Worm (Caenorhabditis elegans): ENCODE data around the gene nhr-158.

The nhr-158 gene

ce11 chrV:3874102-3874744, at the start of gene nhr-158:
Gene nhr-158 (minus strand): TSS chrV:3874152.
- TF ChIP-seq lim-6 (tag; optimal IDR thresholded peaks at IDR 0.05): no peak
- no peak for TF ChIP-seq elt-2 (tag; optimal IDR thresholded peaks at IDR 0.05)
- no peak for TF ChIP-seq tbx-7 (tag; optimal IDR thresholded peaks at IDR 0.05)

ce11 chrV:3922547-3922946, 48.6 kb upstream of the nhr-158 start:
- TF ChIP-seq K09A11.1 (tag; optimal IDR thresholded peaks at IDR 0.05; ENCODE audit: insufficient read depth): no peak
- TF ChIP-seq sox-2 (GFP tag; IDR thresholded peaks at IDR 0.05): no peak
- TF ChIP-seq K02D7.2 (tag; optimal IDR thresholded peaks at IDR 0.05): no peak
- no peak for TF ChIP-seq odd-2 (tag; optimal IDR thresholded peaks at IDR 0.05)
- no peak for TF ChIP-seq sox-4 (tag; optimal IDR thresholded peaks at IDR 0.05)
- no peak for TF ChIP-seq che-1 (tag; optimal IDR thresholded peaks at IDR 0.05)
- no peak for TF ChIP-seq tbx-2 (tag; optimal IDR thresholded peaks at IDR 0.05)
- no peak for TF ChIP-seq ama-1 (optimal IDR thresholded peaks at IDR 0.05)
- no peak for TF ChIP-seq T23F11.4 (GFP tag; optimal IDR thresholded peaks at IDR 0.05)
- TF ChIP-seq syd-9 (tag; optimal IDR thresholded peaks at IDR 0.05): no peak
- TF ChIP-seq ceh-31 (tag; optimal IDR thresholded peaks at IDR 0.05): no peak
- TF ChIP-seq dve-1 (tag; optimal IDR thresholded peaks at IDR 0.05): no peak
- no peak for TF ChIP-seq hlh-6 (tag; optimal IDR thresholded peaks at IDR 0.05)
- TF ChIP-seq ceh-48 (tag; optimal IDR thresholded peaks at IDR 0.05): no peak
- TF ChIP-seq zip-5 (tag; optimal IDR thresholded peaks at IDR 0.05): no peak
- no peak for TF ChIP-seq hlh-13 (GFP tag; optimal IDR thresholded peaks at IDR 0.05)
- no peak for TF ChIP-seq fax-1 (tag; optimal IDR thresholded peaks at IDR 0.05)
- no peak for TF ChIP-seq ceh-9 (tag; optimal IDR thresholded peaks at IDR 0.05)
- no peak for TF ChIP-seq ceh-2 (tag; optimal IDR thresholded peaks at IDR 0.05)

- TF ChIP-seq lin-11 (tag; optimal IDR thresholded peaks at IDR 0.05) (no peak), ceh-34 (tag; optimal IDR thresholded peaks at IDR 0.05) (no peak), fkh-10 (GFP tag; optimal IDR thresholded peaks at IDR 0.05) (no peak), ceh-31 (tag; optimal IDR thresholded peaks at IDR 0.05) (no peak), odd-2 (tag; optimal IDR thresholded peaks at IDR 0.05) (no peak), dmd-4 (tag; optimal IDR thresholded peaks at IDR 0.05; ENCODE audit: borderline replicate concordance) (no peak), pros-1 (tag; optimal IDR thresholded peaks at IDR 0.05) (no peak), pha-4 (tag; optimal IDR thresholded peaks at IDR 0.05) (no peak), rnt-1 (tag; optimal IDR thresholded peaks at IDR 0.05) (no peak), ama-1 (optimal IDR thresholded peaks at IDR 0.05) (no peak), ref-2 (tag; optimal IDR thresholded peaks at IDR 0.05) (no peak), K09A11.1 (tag; optimal IDR thresholded peaks at IDR 0.05; ENCODE audit: insufficient read depth) (no peak), gmeb-2 (tag; optimal IDR thresholded peaks at IDR 0.05) (no peak), ttx-3 (tag; optimal IDR thresholded peaks at IDR 0.05) (no peak)
Measured at ce11 chrV:3921635-3922034, 47.7 kb upstream of the nhr-158 start, which contains the start of gene srx-65. Gene srx-65 (plus strand): TSS chrV:3921935.

ce11 chrV:3919289-3919688, 45.3 kb upstream of the nhr-158 start, which contains the start of gene srx-66:
Gene srx-66 (plus strand): TSS chrV:3919589.
- no peak for TF ChIP-seq pat-9 (tag; optimal IDR thresholded peaks at IDR 0.05)
- TF ChIP-seq nhr-11 (tag; optimal IDR thresholded peaks at IDR 0.05): no peak
- no peak for TF ChIP-seq dve-1 (tag; optimal IDR thresholded peaks at IDR 0.05)
- TF ChIP-seq sox-2 (GFP tag; IDR thresholded peaks at IDR 0.05): no peak
- no peak for TF ChIP-seq fax-1 (tag; optimal IDR thresholded peaks at IDR 0.05)
- no peak for TF ChIP-seq tbx-2 (tag; optimal IDR thresholded peaks at IDR 0.05)
- no peak for TF ChIP-seq unc-55 (GFP tag; optimal IDR thresholded peaks at IDR 0.05)
- TF ChIP-seq tbx-7 (tag; optimal IDR thresholded peaks at IDR 0.05): no peak
- no peak for TF ChIP-seq ceh-14 (tag; optimal IDR thresholded peaks at IDR 0.05)
- TF ChIP-seq gmeb-2 (tag; optimal IDR thresholded peaks at IDR 0.05): no peak
- TF ChIP-seq fkh-10 (GFP tag; optimal IDR thresholded peaks at IDR 0.05): no peak
- TF ChIP-seq unc-3 (GFP tag; conservative IDR thresholded peaks at IDR 0.05): no peak
- no peak for TF ChIP-seq unc-3 (tag; optimal IDR thresholded peaks at IDR 0.05)
